Worm (Caenorhabditis elegans) whole organism, L2 larva: Measurements from ENCODE around the gene T09A5.14.

Experiments used
- F13H6.1 ChIP-seq: sonication (generic microtip); optimal IDR thresholded peaks from 2 replicates; lab custom pipeline; 2016; ENCODE audit warnings: missing genetic modification characterization, missing compliant biosample characterization
- blmp-1 ChIP-seq: sonication (generic microtip); optimal IDR thresholded peaks from 2 replicates; lab custom pipeline; 2017; ENCODE audit warnings: missing genetic modification characterization, mild to moderate bottlenecking, missing compliant biosample characterization, antibody characterized with exemption, moderate library complexity; ENCODE audit not compliant: insufficient read depth
- ceh-82 ChIP-seq: fragments of 150-350 bp; optimal IDR thresholded peaks from 2 replicates; lab custom pipeline; 2014; ENCODE audit warnings: missing biosample characterization, missing genetic modification characterization
- elt-1 ChIP-seq: fragments of 150-350 bp; optimal IDR thresholded peaks from 2 replicates; lab custom pipeline; 2014; ENCODE audit warnings: missing biosample characterization, missing genetic modification characterization
- fos-1 ChIP-seq: fragments of 150-350 bp; optimal IDR thresholded peaks from 2 replicates; lab custom pipeline; 2014; ENCODE audit warnings: missing biosample characterization, missing genetic modification characterization
- lin-11 ChIP-seq: fragments of 150-350 bp; sonication (generic microtip); optimal IDR thresholded peaks from 2 replicates; lab custom pipeline; 2014; ENCODE audit warnings: missing biosample characterization, missing genetic modification characterization, inconsistent platforms, mixed read lengths
- lin-13 ChIP-seq: fragments of 150-350 bp; optimal IDR thresholded peaks from 2 replicates; lab custom pipeline; 2014; ENCODE audit warnings: missing biosample characterization, missing genetic modification reagents, missing genetic modification characterization
- mdl-1 ChIP-seq, 2 experiments: fragments of 150-350 bp in 1 of 2; sonication (generic microtip) in 1 of 2; optimal IDR thresholded peaks; 2 replicates each; lab custom pipeline; 2017; ENCODE audit warnings: missing biosample characterization in 2 of 2, missing genetic modification characterization in 2 of 2
- nhr-11 ChIP-seq: fragments of 150-350 bp; optimal IDR thresholded peaks from 2 replicates; lab custom pipeline; 2014; ENCODE audit warnings: missing biosample characterization, missing genetic modification characterization
- nhr-23 ChIP-seq: fragments of 150-350 bp; optimal IDR thresholded peaks from 2 replicates; lab custom pipeline; 2014; ENCODE audit warnings: missing biosample characterization, missing genetic modification reagents, missing genetic modification characterization
- nhr-237 ChIP-seq: fragments of 150-350 bp; optimal IDR thresholded peaks from 2 replicates; lab custom pipeline; 2014; ENCODE audit warnings: missing biosample characterization, missing genetic modification characterization
- snpc-4 ChIP-seq: fragments of 150-350 bp; optimal IDR thresholded peaks from 2 replicates; lab custom pipeline; 2014; ENCODE audit warnings: missing biosample characterization, missing genetic modification characterization
- unc-55 ChIP-seq: fragments of 150-350 bp; sonication (generic microtip); optimal IDR thresholded peaks from 3 replicates; lab custom pipeline; 2014; ENCODE audit warnings: missing biosample characterization, missing genetic modification reagents, missing genetic modification characterization
- ztf-4 ChIP-seq: fragments of 150-350 bp; optimal IDR thresholded peaks from 2 replicates; lab custom pipeline; 2014; ENCODE audit warnings: missing biosample characterization, missing genetic modification characterization

DNA sequence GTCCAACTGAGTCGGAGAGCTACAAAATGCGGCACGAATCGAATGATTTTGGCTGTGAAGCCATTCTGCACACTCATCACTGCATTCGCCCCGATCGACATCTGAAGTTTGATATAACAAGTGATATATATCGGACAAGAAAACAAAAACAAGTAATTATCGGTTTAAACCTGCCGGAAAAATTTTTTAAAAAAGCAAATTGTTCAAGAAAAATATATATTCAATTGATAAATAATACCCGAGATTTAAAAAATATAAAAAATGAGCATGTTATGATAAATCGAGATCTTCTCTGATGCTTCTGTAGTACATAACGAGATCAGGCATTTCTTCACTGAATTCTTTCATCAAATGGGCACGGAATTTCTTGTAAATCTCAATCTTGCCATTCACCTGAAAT, 21.5 kb downstream of the T09A5.14 start, which contains the start of gene T09A5.5:
- no peak for TF ChIP-seq nhr-11 (tag; lab: Kevin White, UChicago)
- no peak for TF ChIP-seq ceh-82
- no peak for TF ChIP-seq fos-1 (tag; lab: Kevin White, UChicago)
- no peak for TF ChIP-seq lin-11
- no peak for TF ChIP-seq mdl-1 (tag; optimal IDR thresholded peaks at IDR 0.05; lab: Kevin White, UChicago)
- TF ChIP-seq nhr-23 (tag; lab: Kevin White, UChicago) = no peak
- TF ChIP-seq ztf-4 (tag; lab: Kevin White, UChicago) = no peak
- TF ChIP-seq blmp-1 (tag; lab: Kevin White, UChicago) = no peak
- TF ChIP-seq snpc-4 (tag; lab: Kevin White, UChicago) = no peak
- no peak for TF ChIP-seq unc-55 (GFP tag; lab: Kevin White, UChicago)
- TF ChIP-seq nhr-237 (tag; lab: Kevin White, UChicago) = no peak
- no peak for TF ChIP-seq lin-13 (GFP tag; lab: Kevin White, UChicago)
- no peak for TF ChIP-seq elt-1 (tag; lab: Kevin White, UChicago)
- TF ChIP-seq F13H6.1 (tag; lab: Kevin White, UChicago) = no peak
